Fruit fly (Drosophila melanogaster): Measurements from ENCODE around the gene Cpr65Ea.

DNA sequence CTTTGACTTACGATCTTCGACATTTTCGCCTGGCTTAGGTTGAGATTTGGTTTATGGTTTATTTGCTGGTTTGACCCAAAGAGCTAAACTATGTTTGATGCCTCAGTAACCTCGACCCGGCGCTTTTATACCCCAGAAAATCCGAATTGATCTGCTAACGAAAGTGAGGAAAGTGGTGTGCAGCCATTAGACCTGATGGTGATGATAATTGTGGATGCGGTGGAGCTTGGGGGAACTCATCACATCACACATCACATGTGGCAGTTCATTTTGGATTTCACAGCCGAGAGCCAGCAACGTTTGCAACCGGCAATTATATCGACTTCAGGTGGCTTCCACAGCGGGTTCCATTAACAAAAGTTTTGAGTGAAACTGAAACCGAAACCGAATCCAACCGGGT, 2.3 kb upstream of the Cpr65Ea start, which contains the start of gene Cpr65Eb:
- TF ChIP-seq Myc (optimal IDR thresholded peaks at IDR 0.05) (no peak), Sin3A (optimal IDR thresholded peaks at IDR 0.05) (no peak), ttk (optimal IDR thresholded peaks at IDR 0.05) (no peak)
